Worm (Caenorhabditis elegans) whole organism, L2 larva: Measurements from ENCODE around the gene henn-1.

ENCODE experiments used
- C34F6.9 ChIP-seq: fragments of 150-350 bp; optimal IDR thresholded peaks from 2 replicates; lab custom pipeline; 2014; ENCODE audit warnings: missing biosample characterization, missing genetic modification characterization
- F13H6.1 ChIP-seq: sonication (generic microtip); optimal IDR thresholded peaks from 2 replicates; lab custom pipeline; 2016; ENCODE audit warnings: missing genetic modification characterization, missing compliant biosample characterization
- R02D3.7 ChIP-seq: fragments of 150-350 bp; optimal IDR thresholded peaks from 2 replicates; lab custom pipeline; 2014; ENCODE audit warnings: missing biosample characterization, missing genetic modification characterization
- Y55F3AM.14 ChIP-seq: fragments of 200-800 bp; sonication (Bioruptor generic); optimal IDR thresholded peaks from 2 replicates; lab custom pipeline; 2018; ENCODE audit warnings: mild to moderate bottlenecking, missing genetic modification characterization, missing compliant biosample characterization
- ZK546.5 ChIP-seq: sonication (generic microtip); optimal IDR thresholded peaks from 2 replicates; lab custom pipeline; 2017; ENCODE audit warnings: missing biosample characterization, missing genetic modification characterization
- alr-1 ChIP-seq: fragments of 150-350 bp; optimal IDR thresholded peaks from 2 replicates; lab custom pipeline; 2014; ENCODE audit warnings: missing biosample characterization, missing genetic modification characterization
- aly-2 ChIP-seq: fragments of 150-350 bp; optimal IDR thresholded peaks from 2 replicates; lab custom pipeline; 2014; ENCODE audit warnings: missing biosample characterization, missing genetic modification characterization
- ama-1 ChIP-seq: fragments of 150-350 bp; optimal IDR thresholded peaks from 2 replicates; lab custom pipeline; 2018; ENCODE audit warnings: inconsistent platforms
- blmp-1 ChIP-seq: sonication (generic microtip); optimal IDR thresholded peaks from 2 replicates; lab custom pipeline; 2017; ENCODE audit warnings: missing genetic modification characterization, mild to moderate bottlenecking, missing compliant biosample characterization, antibody characterized with exemption, moderate library complexity; ENCODE audit not compliant: insufficient read depth
- ceh-16 ChIP-seq: fragments of 150-350 bp; optimal IDR thresholded peaks from 2 replicates; lab custom pipeline; 2014; ENCODE audit warnings: missing biosample characterization, missing genetic modification characterization
- crh-2 ChIP-seq: sonication (generic microtip); optimal IDR thresholded peaks from 2 replicates; lab custom pipeline; 2017; ENCODE audit warnings: missing biosample characterization, missing genetic modification characterization
- egl-27 ChIP-seq: sonication (generic microtip); optimal IDR thresholded peaks from 3 replicates; lab custom pipeline; 2017; ENCODE audit warnings: missing biosample characterization, missing genetic modification reagents, missing genetic modification characterization
- elt-1 ChIP-seq: fragments of 150-350 bp; optimal IDR thresholded peaks from 2 replicates; lab custom pipeline; 2014; ENCODE audit warnings: missing biosample characterization, missing genetic modification characterization
- fos-1 ChIP-seq: fragments of 150-350 bp; optimal IDR thresholded peaks from 2 replicates; lab custom pipeline; 2014; ENCODE audit warnings: missing biosample characterization, missing genetic modification characterization
- gmeb-1 ChIP-seq: fragments of 150-350 bp; optimal IDR thresholded peaks from 2 replicates; lab custom pipeline; 2014; ENCODE audit warnings: missing biosample characterization, missing genetic modification characterization
- lin-11 ChIP-seq: fragments of 150-350 bp; sonication (generic microtip); optimal IDR thresholded peaks from 2 replicates; lab custom pipeline; 2014; ENCODE audit warnings: missing biosample characterization, missing genetic modification characterization, inconsistent platforms, mixed read lengths
- lin-39 ChIP-seq: fragments of 150-350 bp; optimal IDR thresholded peaks from 2 replicates; lab custom pipeline; 2014; ENCODE audit warnings: missing biosample characterization, missing genetic modification reagents, missing genetic modification characterization
- lsy-2 ChIP-seq, 2 experiments: fragments of 150-350 bp in 1 of 2; sonication (generic microtip) in 1 of 2; optimal IDR thresholded peaks; 2 replicates each; lab custom pipeline; 2014 to 2017; ENCODE audit warnings: missing biosample characterization in 2 of 2, missing genetic modification characterization in 2 of 2
- mdl-1 ChIP-seq, 2 experiments: fragments of 150-350 bp in 1 of 2; sonication (generic microtip) in 1 of 2; optimal IDR thresholded peaks; 2 replicates each; lab custom pipeline; 2017; ENCODE audit warnings: missing biosample characterization in 2 of 2, missing genetic modification characterization in 2 of 2
- nhr-10 ChIP-seq: sonication (generic microtip); optimal IDR thresholded peaks from 2 replicates; lab custom pipeline; 2017; ENCODE audit warnings: missing biosample characterization, missing genetic modification characterization
- nhr-11 ChIP-seq: fragments of 150-350 bp; optimal IDR thresholded peaks from 2 replicates; lab custom pipeline; 2014; ENCODE audit warnings: missing biosample characterization, missing genetic modification characterization
- nhr-12 ChIP-seq: fragments of 150-350 bp; optimal IDR thresholded peaks from 2 replicates; lab custom pipeline; 2014; ENCODE audit warnings: missing biosample characterization, missing genetic modification characterization
- nhr-129 ChIP-seq: fragments of 150-350 bp; optimal IDR thresholded peaks from 2 replicates; lab custom pipeline; 2014; ENCODE audit warnings: missing biosample characterization, missing genetic modification characterization
- nhr-21 ChIP-seq: fragments of 150-350 bp; optimal IDR thresholded peaks from 2 replicates; lab custom pipeline; 2014; ENCODE audit warnings: missing biosample characterization, missing genetic modification characterization
- nhr-23 ChIP-seq: fragments of 150-350 bp; optimal IDR thresholded peaks from 2 replicates; lab custom pipeline; 2014; ENCODE audit warnings: missing biosample characterization, missing genetic modification reagents, missing genetic modification characterization
- nhr-237 ChIP-seq: fragments of 150-350 bp; optimal IDR thresholded peaks from 2 replicates; lab custom pipeline; 2014; ENCODE audit warnings: missing biosample characterization, missing genetic modification characterization
- nhr-25 ChIP-seq: fragments of 150-350 bp; sonication (generic microtip); optimal IDR thresholded peaks from 3 replicates; lab custom pipeline; 2014; ENCODE audit warnings: missing biosample characterization, missing genetic modification characterization
- peb-1 ChIP-seq: fragments of 150-350 bp; optimal IDR thresholded peaks from 2 replicates; lab custom pipeline; 2014; ENCODE audit warnings: missing biosample characterization, missing genetic modification characterization
- sem-4 ChIP-seq: fragments of 150-350 bp; optimal IDR thresholded peaks from 2 replicates; lab custom pipeline; 2014; ENCODE audit warnings: missing biosample characterization, missing genetic modification reagents, missing genetic modification characterization
- unc-39 ChIP-seq: fragments of 150-350 bp; optimal IDR thresholded peaks from 2 replicates; lab custom pipeline; 2014; ENCODE audit warnings: missing biosample characterization, missing genetic modification characterization
- unc-55 ChIP-seq: fragments of 150-350 bp; sonication (generic microtip); optimal IDR thresholded peaks from 3 replicates; lab custom pipeline; 2014; ENCODE audit warnings: missing biosample characterization, missing genetic modification reagents, missing genetic modification characterization
- unc-62 ChIP-seq: fragments of 150-350 bp; optimal IDR thresholded peaks from 2 replicates; lab custom pipeline; 2014; ENCODE audit warnings: missing biosample characterization, missing genetic modification reagents, missing genetic modification characterization
- ztf-11 ChIP-seq: sonication (generic microtip); optimal IDR thresholded peaks from 2 replicates; lab custom pipeline; 2017; ENCODE audit warnings: missing biosample characterization, missing genetic modification characterization
- ztf-4 ChIP-seq: fragments of 150-350 bp; optimal IDR thresholded peaks from 2 replicates; lab custom pipeline; 2014; ENCODE audit warnings: missing biosample characterization, missing genetic modification characterization

The henn-1 gene

ce11 chrIII:8202754-8203153 is 29.7 kb upstream of the henn-1 start, which contains the start of gene snb-5:
Gene snb-5 (plus strand): TSS chrIII:8203054.
- TF ChIP-seq lin-39, result no peak
- TF ChIP-seq peb-1 (tag; lab: Kevin White, UChicago), result no peak
- no peak for TF ChIP-seq ztf-11 (tag; lab: Kevin White, UChicago)
- no peak for TF ChIP-seq nhr-237 (tag; lab: Kevin White, UChicago)
- no peak for TF ChIP-seq ceh-16 (tag; lab: Kevin White, UChicago)
- TF ChIP-seq crh-2 (tag; lab: Kevin White, UChicago), result no peak
- no peak for TF ChIP-seq nhr-129 (tag; lab: Kevin White, UChicago)
- TF ChIP-seq nhr-10 (tag; lab: Kevin White, UChicago), result no peak
- no peak for TF ChIP-seq R02D3.7
- TF ChIP-seq ama-1, result no peak
- no peak for TF ChIP-seq lin-11 (tag; lab: Kevin White, UChicago)
- no peak for TF ChIP-seq unc-39 (tag; lab: Kevin White, UChicago)
- TF ChIP-seq, all 48 proteins: peak for 0

ce11 chrIII:8209775-8210174 is 22.7 kb upstream of the henn-1 start, which contains the start of gene C30A5.10:
Gene C30A5.10 (minus strand): TSS chrIII:8209875.
- TF ChIP-seq nhr-25 (tag; lab: Kevin White, UChicago) (no peak), ama-1 (no peak), ZK546.5 (tag; lab: Kevin White, UChicago) (no peak), lin-11 (tag; lab: Kevin White, UChicago) (no peak), elt-1 (tag; lab: Kevin White, UChicago) (no peak), aly-2 (tag; lab: Kevin White, UChicago) (no peak), F13H6.1 (no peak), ztf-4 (tag; lab: Kevin White, UChicago) (no peak), nhr-21 (tag; lab: Kevin White, UChicago) (no peak), nhr-23 (tag; lab: Kevin White, UChicago) (no peak), R02D3.7 (no peak), nhr-11 (no peak)

ce11 chrIII:8211562-8211961 is 20.9 kb upstream of the henn-1 start:
- TF ChIP-seq nhr-129 (tag; lab: Kevin White, UChicago) (peak; percentile 14), alr-1 (tag; lab: Kevin White, UChicago) (no peak), nhr-21 (tag; lab: Kevin White, UChicago) (no peak), C34F6.9 (tag; lab: Kevin White, UChicago) (peak; percentile 17), unc-55 (GFP tag; lab: Kevin White, UChicago) (peak; percentile 49), lsy-2 (tag; optimal IDR thresholded peaks at IDR 0.05; lab: Kevin White, UChicago) (peak in 1 of 2 experiments; percentile 54)

DNA sequence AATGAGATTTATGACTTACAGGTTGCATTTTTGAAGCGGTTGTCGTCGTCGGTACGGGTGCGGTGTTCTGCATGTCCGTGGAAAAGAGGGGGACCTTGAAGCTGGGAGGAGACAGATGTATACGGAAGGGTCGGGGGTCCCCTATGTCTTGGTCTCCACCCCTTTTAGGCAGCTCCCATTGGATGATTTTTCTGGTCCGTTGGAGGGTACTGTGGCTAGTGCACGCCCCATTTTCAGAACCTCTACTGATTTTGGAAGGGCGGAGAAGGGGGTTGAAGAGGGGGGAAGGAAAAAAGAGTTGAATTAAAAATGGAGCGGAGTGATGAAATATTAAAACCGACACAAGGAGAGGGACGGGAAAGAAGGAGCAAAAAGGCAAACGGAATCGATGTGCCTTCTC is 16.2 kb upstream of the henn-1 start, which contains the start of gene unc-86:
Gene unc-86 (minus strand): TSS at position 113 of the 400 bp plus-strand sequence.
- TF ChIP-seq unc-62 (GFP tag; lab: Kevin White, UChicago) (no peak), unc-55 (GFP tag; lab: Kevin White, UChicago) (peak; percentile 4)

ce11 chrIII:8217919-8218318 is 14.5 kb upstream of the henn-1 start, which contains the start of gene C30A5.16:
Gene C30A5.16 (plus strand): TSS chrIII:8218219.
- no peak for TF ChIP-seq crh-2 (tag; lab: Kevin White, UChicago)
- TF ChIP-seq nhr-129 (tag; lab: Kevin White, UChicago), result no peak
- TF ChIP-seq lin-11 (tag; lab: Kevin White, UChicago), result no peak
- no peak for TF ChIP-seq fos-1 (tag; lab: Kevin White, UChicago)
- no peak for TF ChIP-seq mdl-1 (tag; optimal IDR thresholded peaks at IDR 0.05; lab: Kevin White, UChicago)
- no peak for TF ChIP-seq gmeb-1 (tag; lab: Kevin White, UChicago)
- TF ChIP-seq Y55F3AM.14, result no peak
- no peak for TF ChIP-seq nhr-11
- TF ChIP-seq nhr-12 (tag; lab: Kevin White, UChicago), result no peak
- TF ChIP-seq alr-1 (tag; lab: Kevin White, UChicago), result no peak
- no peak for TF ChIP-seq unc-39 (tag; lab: Kevin White, UChicago)
- TF ChIP-seq ztf-4 (tag; lab: Kevin White, UChicago), result no peak
- TF ChIP-seq blmp-1 (tag; lab: Kevin White, UChicago), result no peak
- no peak for TF ChIP-seq sem-4 (tag; lab: Kevin White, UChicago)
- TF ChIP-seq egl-27 (tag; lab: Kevin White, UChicago), result no peak
- no peak for TF ChIP-seq nhr-23 (tag; lab: Kevin White, UChicago)
- no peak for TF ChIP-seq lsy-2 (tag; optimal IDR thresholded peaks at IDR 0.05; lab: Kevin White, UChicago)
- no peak for TF ChIP-seq F13H6.1
- TF ChIP-seq nhr-10 (tag; lab: Kevin White, UChicago), result no peak
- TF ChIP-seq, all 48 proteins: peak for 0
